Fruit fly (Drosophila melanogaster): ENCODE data around the gene Blos3.
A peak's percentile ranks its signal among the peaks of the same experiment; 100 is the strongest.

The Blos3 gene

DNA sequence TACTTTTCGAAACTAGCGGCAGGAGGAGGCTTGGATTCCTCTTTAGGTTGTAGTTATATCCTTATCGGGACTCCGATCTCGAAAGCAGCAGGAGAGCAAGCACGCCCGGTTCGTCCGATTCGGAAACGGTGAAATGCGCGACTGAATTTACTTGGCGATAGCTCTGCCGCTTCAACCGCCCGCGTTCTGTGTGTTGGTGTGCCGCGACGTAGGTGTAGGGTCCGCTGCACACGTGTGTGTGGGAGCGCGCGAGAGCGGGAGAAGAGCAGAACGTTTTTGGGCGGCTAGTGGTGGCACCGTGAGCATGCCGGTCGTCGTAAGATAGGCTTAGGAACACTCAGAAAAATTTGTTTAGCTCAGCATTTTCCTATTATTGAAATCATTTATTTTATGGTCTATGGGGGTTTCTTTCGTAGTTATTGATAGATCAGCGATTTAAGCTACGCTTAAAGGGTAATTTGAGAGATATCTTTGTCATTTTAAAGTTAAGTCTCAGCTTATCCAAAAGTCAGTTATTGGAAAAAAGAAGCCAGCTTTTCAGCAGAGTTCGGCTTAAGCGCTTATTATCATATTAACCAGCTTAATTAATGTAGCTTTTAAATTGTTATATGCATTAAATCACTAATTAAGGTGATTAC lies 29.5 kb upstream of the Blos3 start (continued):
- peak; percentile 22 to 43 for TF ChIP-seq Pdp1 (GFP tag; optimal IDR thresholded peaks at IDR 0.05)
- TF ChIP-seq CG11504 (tag; optimal IDR thresholded peaks at IDR 0.05) = peak; percentile 34
- TF ChIP-seq CG11093 (GFP tag; IDR thresholded peaks at IDR 0.05) = no peak
- TF ChIP-seq CG8388 (GFP tag; optimal IDR thresholded peaks at IDR 0.05) = no peak
- TF ChIP-seq CG17186 (GFP tag; optimal IDR thresholded peaks at IDR 0.05) = peak; percentile 0
- TF ChIP-seq CG3726 (GFP tag; IDR thresholded peaks at IDR 0.05) = no peak
- TF ChIP-seq cas (GFP tag; IDR thresholded peaks at IDR 0.05) = no peak
- TF ChIP-seq Dip2 (GFP tag; IDR thresholded peaks at IDR 0.05) = no peak
- TF ChIP-seq CG6254 (GFP tag; optimal IDR thresholded peaks at IDR 0.05) = no peak
- no peak for TF ChIP-seq hbn (GFP tag; IDR thresholded peaks at IDR 0.05; ENCODE audit: partially characterized antibody)
- TF ChIP-seq tll (GFP tag; optimal IDR thresholded peaks at IDR 0.05) = peak in 1 of 2 experiments; percentile 29
- peak; percentile 31 for TF ChIP-seq pfk (GFP tag; optimal IDR thresholded peaks at IDR 0.05)
- peak; percentile 24 for TF ChIP-seq D19A (tag; optimal IDR thresholded peaks at IDR 0.05)
- no peak for TF ChIP-seq CG32532 (GFP tag; IDR thresholded peaks at IDR 0.05)
- no peak for TF ChIP-seq Lim3 (GFP tag; IDR thresholded peaks at IDR 0.05)
- TF ChIP-seq odd (GFP tag; optimal IDR thresholded peaks at IDR 0.05) = no peak
- no peak for TF ChIP-seq CG9215 (GFP tag; IDR thresholded peaks at IDR 0.05)
- peak; percentile 9 for TF ChIP-seq Sox102F (GFP tag; optimal IDR thresholded peaks at IDR 0.05)
- TF ChIP-seq CG6854 (GFP tag; optimal IDR thresholded peaks at IDR 0.05) = no peak
- no peak for TF ChIP-seq fd102C (GFP tag; optimal IDR thresholded peaks at IDR 0.05)
- TF ChIP-seq Rx (GFP tag; IDR thresholded peaks at IDR 0.05) = no peak
- no peak for TF ChIP-seq cad (GFP tag; optimal IDR thresholded peaks at IDR 0.05)
- TF ChIP-seq croc (GFP tag; conservative IDR thresholded peaks at IDR 0.05) = no peak
- no peak for TF ChIP-seq Ravus (GFP tag; IDR thresholded peaks at IDR 0.05)
- peak; percentile 17 for TF ChIP-seq Chrac-16 (GFP tag; optimal IDR thresholded peaks at IDR 0.05)
- no peak for TF ChIP-seq Mes4 (GFP tag; optimal IDR thresholded peaks at IDR 0.05)
- no peak for TF ChIP-seq Atf3 (GFP tag; optimal IDR thresholded peaks at IDR 0.05)
- TF ChIP-seq run (tag; optimal IDR thresholded peaks at IDR 0.05) = no peak
- peak; percentile 2 for TF ChIP-seq pros (GFP tag; optimal IDR thresholded peaks at IDR 0.05)
- TF ChIP-seq sens-2 (GFP tag; IDR thresholded peaks at IDR 0.05) = no peak
- TF ChIP-seq D19B (GFP tag; optimal IDR thresholded peaks at IDR 0.05) = no peak
- TF ChIP-seq fru (optimal IDR thresholded peaks at IDR 0.05) = no peak
- TF ChIP-seq onecut (GFP tag; IDR thresholded peaks at IDR 0.05) = peak; percentile 7; the same call in 1 of the 2 replicates
- TF ChIP-seq CG1024 (GFP tag; IDR thresholded peaks at IDR 0.05) = no peak
- TF ChIP-seq tx (GFP tag; optimal IDR thresholded peaks at IDR 0.05) = no peak
- TF ChIP-seq bbx (GFP tag; IDR thresholded peaks at IDR 0.05; ENCODE audit: partially characterized antibody) = no peak
- TF ChIP-seq nmo (GFP tag; optimal IDR thresholded peaks at IDR 0.05) = no peak
- TF ChIP-seq CG34224 (GFP tag; IDR thresholded peaks at IDR 0.05; ENCODE audit: partially characterized antibody) = no peak
- no peak for TF ChIP-seq CG14667 (GFP tag; IDR thresholded peaks at IDR 0.05)
- TF ChIP-seq CG7556 (GFP tag; optimal IDR thresholded peaks at IDR 0.05) = no peak
- TF ChIP-seq CG4820 (GFP tag; optimal IDR thresholded peaks at IDR 0.05) = peak; percentile 8
- no peak for TF ChIP-seq ab (GFP tag; optimal IDR thresholded peaks at IDR 0.05)
- no peak for TF ChIP-seq CG31224 (GFP tag; IDR thresholded peaks at IDR 0.05)
- peak; percentile 28 for TF ChIP-seq Antp (GFP tag; optimal IDR thresholded peaks at IDR 0.05)
- TF ChIP-seq Awh (GFP tag; IDR thresholded peaks at IDR 0.05) = no peak
- peak; percentile 10 for TF ChIP-seq CG13296 (GFP tag; optimal IDR thresholded peaks at IDR 0.05)
- TF ChIP-seq zfh1 (GFP tag; IDR thresholded peaks at IDR 0.05) = no peak
- TF ChIP-seq Kr (GFP tag; optimal IDR thresholded peaks at IDR 0.05) = no peak
- no peak for TF ChIP-seq CG7963 (GFP tag; IDR thresholded peaks at IDR 0.05; ENCODE audit: partially characterized antibody)
- TF ChIP-seq dmrt99B (tag; optimal IDR thresholded peaks at IDR 0.05) = peak; percentile 33
- TF ChIP-seq HLHmδ (GFP tag; optimal IDR thresholded peaks at IDR 0.05) = peak; percentile 83
